Worm (Caenorhabditis elegans) whole organism, midembryonic: Measurements from ENCODE around the gene chtl-1.

Experiments
- T22C8.4 ChIP-seq: fragments of 200-800 bp; sonication (Bioruptor generic); IDR thresholded peaks from 2 replicates; pipeline ENCODE4 v1.3.6; 2022; ENCODE audit warnings: missing genetic modification characterization, missing compliant biosample characterization
- cog-1 ChIP-seq: sonication (generic microtip); optimal IDR thresholded peaks from 2 replicates; lab custom pipeline; 2016; ENCODE audit warnings: missing genetic modification characterization, missing compliant biosample characterization
- flt-1 ChIP-seq: fragments of 200-800 bp; sonication (Bioruptor generic); IDR thresholded peaks from 2 replicates; pipeline ENCODE4 v1.3.6; 2022; ENCODE audit warnings: missing genetic modification characterization, missing compliant biosample characterization
- klf-2 ChIP-seq: fragments of 200-800 bp; sonication (Bioruptor generic); conservative IDR thresholded peaks from 2 replicates; pipeline ENCODE4 v1.3.6; 2022; ENCODE audit warnings: missing genetic modification reagents, missing genetic modification characterization, missing compliant biosample characterization
- med-1 ChIP-seq: sonication (generic microtip); optimal IDR thresholded peaks from 2 replicates; lab custom pipeline; 2017; ENCODE audit warnings: missing genetic modification characterization, mild to moderate bottlenecking, missing compliant biosample characterization, antibody characterized with exemption, missing genetic modification reagents; ENCODE audit not compliant: insufficient read depth
- ref-1 ChIP-seq: fragments of 200-800 bp; sonication (Bioruptor generic); conservative IDR thresholded peaks from 2 replicates; pipeline ENCODE4 v1.3.6; 2022; ENCODE audit warnings: missing genetic modification reagents, missing genetic modification characterization, missing compliant biosample characterization
- tab-1 ChIP-seq: fragments of 200-800 bp; sonication (Bioruptor generic); IDR thresholded peaks from 2 replicates; pipeline ENCODE4 v1.3.6; 2022; ENCODE audit warnings: missing genetic modification characterization, missing compliant biosample characterization
- ztf-23 ChIP-seq: fragments of 200-800 bp; sonication (Bioruptor generic); IDR thresholded peaks from 2 replicates; pipeline ENCODE4 v1.3.6; 2022; ENCODE audit warnings: missing genetic modification reagents, missing genetic modification characterization, missing compliant biosample characterization
- ztf-29 ChIP-seq: fragments of 200-800 bp; sonication (Bioruptor generic); IDR thresholded peaks from 2 replicates; pipeline ENCODE4 v1.3.6; 2022; ENCODE audit warnings: missing genetic modification reagents, missing genetic modification characterization, missing compliant biosample characterization

The chtl-1 gene

ce11 chrX:5336498-5336897 lies 27.6 kb downstream of the chtl-1 start:
- TF ChIP-seq ztf-29 (GFP tag; lab: Robert Waterston, UW), result peak; percentile 33; the same call in 1 of the 2 replicates
- no peak for TF ChIP-seq ref-1 (GFP tag; lab: Robert Waterston, UW)
- TF ChIP-seq T22C8.4 (GFP tag; lab: Robert Waterston, UW), result no peak
- no peak for TF ChIP-seq klf-2 (GFP tag; lab: Robert Waterston, UW)
- TF ChIP-seq ztf-23 (GFP tag; lab: Robert Waterston, UW), result no peak
- TF ChIP-seq flt-1 (GFP tag; lab: Robert Waterston, UW), result no peak
- TF ChIP-seq tab-1 (GFP tag; lab: Robert Waterston, UW), result no peak
- TF ChIP-seq med-1 (GFP tag; lab: Kevin White, UChicago), result no peak
- TF ChIP-seq cog-1 (tag; lab: Kevin White, UChicago), result peak; percentile 76

DNA sequence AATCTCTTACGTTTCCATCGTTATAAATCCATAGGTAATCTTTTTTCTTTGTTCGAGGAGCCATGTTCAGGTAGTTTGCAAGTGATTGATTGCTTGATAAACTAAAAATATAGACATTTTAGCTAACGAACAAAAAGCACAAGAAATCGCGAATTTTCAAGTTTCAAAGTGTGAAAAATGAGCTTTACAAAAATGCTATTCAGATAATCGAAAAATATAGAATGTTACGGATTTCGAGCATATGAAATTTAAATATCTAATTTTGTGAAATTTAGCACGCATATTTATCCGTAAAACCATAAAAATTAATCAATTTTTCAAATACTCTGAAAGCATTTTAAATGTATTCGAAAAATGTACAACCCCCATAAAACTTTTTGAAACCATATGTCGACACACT lies 28.8 kb downstream of the chtl-1 start, which contains the start of gene C26B9.6:
C26B9.6 (minus strand) TSS at position 101 of the 400 bp plus-strand sequence.
- no peak for TF ChIP-seq flt-1 (GFP tag; lab: Robert Waterston, UW)
- TF ChIP-seq klf-2 (GFP tag; lab: Robert Waterston, UW), result no peak
- TF ChIP-seq ref-1 (GFP tag; lab: Robert Waterston, UW), result no peak
- TF ChIP-seq tab-1 (GFP tag; lab: Robert Waterston, UW), result no peak
- no peak for TF ChIP-seq ztf-23 (GFP tag; lab: Robert Waterston, UW)
- TF ChIP-seq med-1 (GFP tag; lab: Kevin White, UChicago), result no peak
- no peak for TF ChIP-seq ztf-29 (GFP tag; lab: Robert Waterston, UW)
- no peak for TF ChIP-seq cog-1 (tag; lab: Kevin White, UChicago)
- no peak for TF ChIP-seq T22C8.4 (GFP tag; lab: Robert Waterston, UW)

- TF ChIP-seq klf-2 (GFP tag; lab: Robert Waterston, UW) (no peak), ztf-23 (GFP tag; lab: Robert Waterston, UW) (no peak), flt-1 (GFP tag; lab: Robert Waterston, UW) (no peak)
These were observed 33.4 kb downstream of the chtl-1 start for ce11 chrX:5330765-5331164.

ce11 chrX:5329236-5329635 lies 34.9 kb downstream of the chtl-1 start, which contains the start of gene C26B9.5:
C26B9.5 (plus strand) TSS chrX:5329479.
- no peak for TF ChIP-seq ztf-29 (GFP tag; lab: Robert Waterston, UW)
- TF ChIP-seq cog-1 (tag; lab: Kevin White, UChicago), result no peak
- no peak for TF ChIP-seq ref-1 (GFP tag; lab: Robert Waterston, UW)
- TF ChIP-seq T22C8.4 (GFP tag; lab: Robert Waterston, UW), result no peak
- TF ChIP-seq klf-2 (GFP tag; lab: Robert Waterston, UW), result no peak
- TF ChIP-seq tab-1 (GFP tag; lab: Robert Waterston, UW), result no peak
- TF ChIP-seq flt-1 (GFP tag; lab: Robert Waterston, UW), result no peak
- TF ChIP-seq ztf-23 (GFP tag; lab: Robert Waterston, UW), result no peak
- no peak for TF ChIP-seq med-1 (GFP tag; lab: Kevin White, UChicago)

- TF ChIP-seq T22C8.4 (GFP tag; lab: Robert Waterston, UW) (no peak), cog-1 (tag; lab: Kevin White, UChicago) (no peak), tab-1 (GFP tag; lab: Robert Waterston, UW) (no peak), ztf-29 (GFP tag; lab: Robert Waterston, UW) (no peak), med-1 (GFP tag; lab: Kevin White, UChicago) (no peak), klf-2 (GFP tag; lab: Robert Waterston, UW) (no peak), flt-1 (GFP tag; lab: Robert Waterston, UW) (no peak), ref-1 (GFP tag; lab: Robert Waterston, UW) (no peak), ztf-23 (GFP tag; lab: Robert Waterston, UW) (no peak)
These were observed 40.8 kb downstream of the chtl-1 start, which contains the start of gene sto-2 for ce11 chrX:5323287-5323686. sto-2 (minus strand) TSS chrX:5323387.

ce11 chrX:5321563-5321962 lies 42.6 kb downstream of the chtl-1 start:
- TF ChIP-seq ztf-29 (GFP tag; lab: Robert Waterston, UW) (no peak), tab-1 (GFP tag; lab: Robert Waterston, UW) (no peak), T22C8.4 (GFP tag; lab: Robert Waterston, UW) (no peak)

DNA sequence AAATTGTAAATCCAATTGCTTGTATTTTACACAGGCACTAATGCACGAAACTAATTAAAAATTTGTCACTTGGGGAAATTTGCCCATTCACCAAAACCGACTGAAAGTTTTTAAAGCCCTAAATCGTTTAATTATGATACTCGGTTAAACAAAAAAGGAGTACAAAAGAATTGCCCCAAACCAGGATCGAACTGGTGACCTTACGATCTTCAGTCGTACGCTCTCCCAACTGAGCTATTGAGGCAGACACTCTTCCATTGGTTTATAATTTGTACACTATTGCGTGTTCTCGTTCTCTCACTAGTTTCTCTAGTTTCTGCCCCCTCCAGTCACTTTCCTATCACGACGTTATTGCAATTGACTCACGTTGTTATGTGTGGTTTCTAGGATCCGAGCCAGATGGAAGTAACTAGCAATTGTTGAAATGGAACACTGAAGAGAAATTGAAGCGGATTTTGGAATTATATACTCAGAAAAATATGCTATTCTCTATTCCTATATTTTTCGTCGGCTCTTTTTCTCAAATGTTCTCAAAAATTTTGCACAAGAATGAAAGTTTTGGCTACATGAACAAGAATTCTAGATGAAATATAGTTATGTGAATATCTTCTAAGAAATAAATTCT lies 44.8 kb downstream of the chtl-1 start:
- TF ChIP-seq tab-1 (GFP tag; lab: Robert Waterston, UW) (peak; percentile 89), ztf-29 (GFP tag; lab: Robert Waterston, UW) (peak; percentile 72; the same call in 1 of the 2 replicates), cog-1 (tag; lab: Kevin White, UChicago) (peak; percentile 24), klf-2 (GFP tag; lab: Robert Waterston, UW) (peak; percentile 37; the same call in 1 of the 2 replicates), T22C8.4 (GFP tag; lab: Robert Waterston, UW) (peak; percentile 75), ztf-23 (GFP tag; lab: Robert Waterston, UW) (peak; percentile 88), ref-1 (GFP tag; lab: Robert Waterston, UW) (peak; percentile 73), med-1 (GFP tag; lab: Kevin White, UChicago) (peak; percentile 67), flt-1 (GFP tag; lab: Robert Waterston, UW) (peak; percentile 94)

ce11 chrX:5311174-5311573 lies 52.9 kb downstream of the chtl-1 start:
- no peak for TF ChIP-seq ref-1 (GFP tag; lab: Robert Waterston, UW)
- TF ChIP-seq med-1 (GFP tag; lab: Kevin White, UChicago), result no peak
- TF ChIP-seq T22C8.4 (GFP tag; lab: Robert Waterston, UW), result no peak
- no peak for TF ChIP-seq klf-2 (GFP tag; lab: Robert Waterston, UW)
- TF ChIP-seq ztf-29 (GFP tag; lab: Robert Waterston, UW), result no peak
- TF ChIP-seq tab-1 (GFP tag; lab: Robert Waterston, UW), result no peak

DNA sequence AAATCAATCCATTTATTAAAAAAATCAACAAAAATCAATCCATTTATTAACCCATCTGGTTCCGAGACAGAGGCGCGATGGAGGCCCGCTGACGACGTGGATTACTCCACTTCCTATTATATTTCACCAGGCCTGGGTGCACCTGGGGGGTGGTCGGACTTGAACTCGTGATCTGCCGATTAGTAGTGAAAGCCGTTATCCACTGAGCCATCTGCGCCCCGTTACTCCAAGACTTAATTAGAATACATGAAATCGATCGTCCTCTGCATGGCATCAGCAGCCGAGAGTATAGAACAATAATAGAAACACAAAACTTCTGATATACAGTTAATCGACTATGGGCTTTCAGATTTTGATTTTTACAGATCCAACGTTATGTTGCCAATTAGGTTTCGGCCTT lies 54.5 kb downstream of the chtl-1 start:
- TF ChIP-seq klf-2 (GFP tag; lab: Robert Waterston, UW) (no peak), ztf-29 (GFP tag; lab: Robert Waterston, UW) (peak; percentile 40; the same call in 1 of the 2 replicates)
